Fruit fly (Drosophila melanogaster) whole organism, embryonic: ENCODE data around the gene CG9672.

Experiments used
- Atf3 ChIP-seq: fragments of 200-800 bp; sonication (Bioruptor generic); optimal IDR thresholded peaks from 3 replicates; lab custom pipeline; 2016; ENCODE audit warnings: missing biosample characterization, missing genetic modification characterization
- CG12155 ChIP-seq: fragments of 200-800 bp; sonication (Bioruptor generic); optimal IDR thresholded peaks from 3 replicates; lab custom pipeline; 2016; ENCODE audit warnings: missing biosample characterization, missing genetic modification characterization
- CG12659 ChIP-seq: fragments of 200-800 bp; sonication (Bioruptor generic); optimal IDR thresholded peaks from 3 replicates; lab custom pipeline; 2017; ENCODE audit warnings: mild to moderate bottlenecking, missing biosample characterization, missing genetic modification reagents, missing genetic modification characterization
- CG12769 ChIP-seq: fragments of 200-800 bp; sonication (Bioruptor generic); optimal IDR thresholded peaks from 2 replicates; lab custom pipeline; 2019; ENCODE audit warnings: missing biosample characterization, mild to moderate bottlenecking, missing genetic modification characterization, moderate library complexity
- CG13123 ChIP-seq: fragments of 200-800 bp; sonication (Bioruptor generic); optimal IDR thresholded peaks from 2 replicates; lab custom pipeline; 2016; ENCODE audit warnings: missing biosample characterization, missing genetic modification characterization
- CG13424 ChIP-seq: fragments of 200-800 bp; sonication (Bioruptor generic); optimal IDR thresholded peaks from 2 replicates; lab custom pipeline; 2019; ENCODE audit warnings: missing biosample characterization, mild to moderate bottlenecking, missing genetic modification characterization, moderate library complexity
- CG15479 ChIP-seq: fragments of 200-800 bp; sonication (Bioruptor generic); optimal IDR thresholded peaks from 3 replicates; lab custom pipeline; 2019; ENCODE audit warnings: missing biosample characterization, mild to moderate bottlenecking, missing genetic modification characterization, moderate library complexity
- CG1602 ChIP-seq: fragments of 200-800 bp; sonication (Bioruptor generic); optimal IDR thresholded peaks from 3 replicates; lab custom pipeline; 2016; ENCODE audit warnings: missing biosample characterization, missing genetic modification characterization
- CG17568 ChIP-seq: fragments of 200-800 bp; sonication (Bioruptor generic); optimal IDR thresholded peaks from 2 replicates; lab custom pipeline; 2018; ENCODE audit warnings: missing biosample characterization, mild to moderate bottlenecking, missing genetic modification characterization, moderate library complexity
- CG2199 ChIP-seq: fragments of 200-800 bp; sonication (Bioruptor generic); IDR thresholded peaks from 3 replicates; pipeline ENCODE4 v1.3.6; 2022; ENCODE audit warnings: missing biosample characterization, missing genetic modification characterization
- CG30020 ChIP-seq: fragments of 200-800 bp; optimal IDR thresholded peaks from 2 replicates; lab custom pipeline; 2019; ENCODE audit warnings: missing biosample characterization, mild to moderate bottlenecking, missing genetic modification characterization, moderate library complexity
- CG32767 ChIP-seq: fragments of 200-800 bp; sonication (Bioruptor generic); IDR thresholded peaks from 2 replicates; pipeline ENCODE4 v1.3.6; 2022; ENCODE audit warnings: missing biosample characterization, missing genetic modification characterization
- CG33557 ChIP-seq: fragments of 200-800 bp; sonication (Bioruptor generic); optimal IDR thresholded peaks from 2 replicates; lab custom pipeline; 2019; ENCODE audit warnings: missing biosample characterization, mild to moderate bottlenecking, missing genetic modification characterization, moderate library complexity
- CG4328 ChIP-seq: fragments of 200-800 bp; sonication (Bioruptor generic); optimal IDR thresholded peaks from 3 replicates; lab custom pipeline; 2017; ENCODE audit warnings: missing biosample characterization, missing genetic modification reagents, missing genetic modification characterization
- CG6654 ChIP-seq: fragments of 200-800 bp; sonication (Bioruptor generic); optimal IDR thresholded peaks from 2 replicates; lab custom pipeline; 2017; ENCODE audit warnings: missing biosample characterization, mild to moderate bottlenecking, missing genetic modification characterization
- CG6765 ChIP-seq: fragments of 200-800 bp; sonication (Bioruptor generic); optimal IDR thresholded peaks from 3 replicates; lab custom pipeline; 2017; ENCODE audit warnings: missing biosample characterization, mild to moderate bottlenecking, missing genetic modification characterization
- CG7357 ChIP-seq: fragments of 200-800 bp; sonication (Bioruptor generic); IDR thresholded peaks from 3 replicates; pipeline ENCODE4 v1.3.6; 2022; ENCODE audit warnings: missing biosample characterization, missing genetic modification characterization
- CG7839 ChIP-seq: fragments of 200-800 bp; sonication (Bioruptor generic); optimal IDR thresholded peaks from 3 replicates; lab custom pipeline; 2018; ENCODE audit warnings: missing biosample characterization, mild to moderate bottlenecking, missing genetic modification characterization, moderate library complexity
- CG8359 ChIP-seq: fragments of 200-800 bp; sonication (Bioruptor generic); optimal IDR thresholded peaks from 2 replicates; lab custom pipeline; 2017; ENCODE audit warnings: missing biosample characterization, mild to moderate bottlenecking, missing genetic modification characterization, borderline replicate concordance
- CrebB ChIP-seq: fragments of 200-800 bp; sonication (Bioruptor generic); optimal IDR thresholded peaks from 3 replicates; lab custom pipeline; 2018; ENCODE audit warnings: missing biosample characterization, mild to moderate bottlenecking, missing genetic modification characterization
- D19B ChIP-seq: fragments of 200-800 bp; sonication (Bioruptor generic); optimal IDR thresholded peaks from 2 replicates; lab custom pipeline; 2017; ENCODE audit warnings: missing biosample characterization, mild to moderate bottlenecking, missing genetic modification characterization
- GATAe ChIP-seq: fragments of 200-800 bp; sonication (Bioruptor generic); conservative IDR thresholded peaks from 2 replicates; pipeline ENCODE4 v1.3.6; 2022; ENCODE audit warnings: missing biosample characterization, missing genetic modification characterization
- Gsc ChIP-seq: fragments of 200-800 bp; sonication (Bioruptor generic); IDR thresholded peaks from 2 replicates; pipeline ENCODE4 v1.3.6; 2022; ENCODE audit warnings: missing biosample characterization, missing genetic modification characterization
- Med ChIP-seq: fragments of 200-800 bp; sonication (Bioruptor generic); peaks from one replicate; lab custom pipeline; 2016; ENCODE audit warnings: missing biosample characterization, missing genetic modification characterization, mild to moderate bottlenecking, inconsistent platforms, moderate library complexity
- Mrtf ChIP-seq: fragments of 200-800 bp; sonication (Bioruptor generic); IDR thresholded peaks from 3 replicates; pipeline ENCODE4 v1.3.6; 2022; ENCODE audit warnings: missing biosample characterization, missing genetic modification characterization
- NfI ChIP-seq: fragments of 200-800 bp; sonication (Bioruptor generic); optimal IDR thresholded peaks from 3 replicates; lab custom pipeline; 2018; ENCODE audit warnings: missing biosample characterization, mild to moderate bottlenecking, missing genetic modification characterization, moderate library complexity
- Scr ChIP-seq: fragments of 200-800 bp; sonication (Bioruptor generic); IDR thresholded peaks from 2 replicates; pipeline ENCODE4 v1.3.6; 2022; ENCODE audit warnings: missing biosample characterization, missing genetic modification characterization; ENCODE audit not compliant: partially characterized antibody
- Trl ChIP-seq, 3 experiments: fragments of >200 bp in 2 of 3; fragments of 200-800 bp in 1 of 3; sonication (Bioruptor generic) in 1 of 3; optimal IDR thresholded peaks; 2 replicates in 1 of 3; 3 replicates in 2 of 3; lab custom pipeline; 2016 to 2017; ENCODE audit warnings: missing biosample characterization in 1 of 3, missing genetic modification characterization in 1 of 3
- abd-A ChIP-seq: fragments of 200-800 bp; sonication (Bioruptor generic); optimal IDR thresholded peaks from 3 replicates; lab custom pipeline; 2019; ENCODE audit warnings: missing biosample characterization, mild to moderate bottlenecking, missing genetic modification characterization, moderate library complexity
- crc ChIP-seq: fragments of 200-800 bp; sonication (Bioruptor generic); optimal IDR thresholded peaks from 2 replicates; lab custom pipeline; 2016; ENCODE audit warnings: missing biosample characterization, missing genetic modification characterization
- crp ChIP-seq, 2 experiments: fragments of 200-800 bp; sonication (Bioruptor generic); optimal IDR thresholded peaks; 2 replicates in 1 of 2; 3 replicates in 1 of 2; lab custom pipeline; 2017; ENCODE audit warnings: missing biosample characterization in 2 of 2, missing genetic modification characterization in 2 of 2, mild to moderate bottlenecking in 1 of 2, moderate library complexity in 1 of 2
- cwo ChIP-seq: fragments of 200-800 bp; sonication (Bioruptor generic); optimal IDR thresholded peaks from 3 replicates; lab custom pipeline; 2017; ENCODE audit warnings: missing biosample characterization, missing genetic modification characterization, mild to moderate bottlenecking, moderate library complexity, missing genetic modification reagents
- ewg ChIP-seq: fragments of 200-800 bp; sonication (Bioruptor generic); optimal IDR thresholded peaks from 3 replicates; lab custom pipeline; 2017; ENCODE audit warnings: mild to moderate bottlenecking, missing biosample characterization, missing genetic modification reagents, missing genetic modification characterization
- gsb-n ChIP-seq: fragments of 200-800 bp; sonication (Bioruptor generic); optimal IDR thresholded peaks from 3 replicates; lab custom pipeline; 2018; ENCODE audit warnings: missing biosample characterization, mild to moderate bottlenecking, missing genetic modification characterization
- hbn ChIP-seq: fragments of 200-800 bp; sonication (Bioruptor generic); IDR thresholded peaks from 2 replicates; pipeline ENCODE4 v1.3.6; 2022; ENCODE audit warnings: missing biosample characterization, missing genetic modification characterization; ENCODE audit not compliant: partially characterized antibody
- kah ChIP-seq: fragments of 200-800 bp; sonication (Bioruptor generic); optimal IDR thresholded peaks from 2 replicates; lab custom pipeline; 2018; ENCODE audit warnings: missing biosample characterization, mild to moderate bottlenecking, missing genetic modification characterization
- lbe ChIP-seq: fragments of 200-800 bp; sonication (Bioruptor generic); optimal IDR thresholded peaks from 2 replicates; lab custom pipeline; 2016; ENCODE audit warnings: missing biosample characterization, mild to moderate bottlenecking, missing genetic modification characterization
- nerfin-2 ChIP-seq: fragments of 200-800 bp; sonication (Bioruptor generic); IDR thresholded peaks from 2 replicates; pipeline ENCODE4 v1.3.6; 2022; ENCODE audit warnings: missing biosample characterization, missing genetic modification characterization; ENCODE audit not compliant: partially characterized antibody
- row ChIP-seq: fragments of 200-800 bp; sonication (Bioruptor generic); IDR thresholded peaks from 3 replicates; pipeline ENCODE4 v1.3.6; 2022; ENCODE audit warnings: missing biosample characterization, missing genetic modification characterization
- seq ChIP-seq: fragments of 200-800 bp; sonication (Bioruptor generic); IDR thresholded peaks from 2 replicates; pipeline ENCODE4 v1.3.6; 2022; ENCODE audit warnings: missing biosample characterization, missing genetic modification characterization
- sima ChIP-seq: fragments of 200-800 bp; sonication (Bioruptor generic); optimal IDR thresholded peaks from 2 replicates; lab custom pipeline; 2016; ENCODE audit warnings: missing biosample characterization, missing genetic modification characterization
- sqz ChIP-seq: fragments of 200-800 bp; sonication (Bioruptor generic); optimal IDR thresholded peaks from 3 replicates; lab custom pipeline; 2018; ENCODE audit warnings: missing biosample characterization, mild to moderate bottlenecking, missing genetic modification characterization
- tgo ChIP-seq: fragments of 200-800 bp; sonication (Bioruptor generic); IDR thresholded peaks from 3 replicates; pipeline ENCODE4 v1.3.6; 2022; ENCODE audit warnings: missing biosample characterization, missing genetic modification characterization
- tna ChIP-seq: fragments of 200-800 bp; sonication (Bioruptor generic); IDR thresholded peaks from 2 replicates; pipeline ENCODE4 v1.3.6; 2022; ENCODE audit warnings: missing biosample characterization, missing genetic modification characterization; ENCODE audit not compliant: partially characterized antibody
- trh ChIP-seq: fragments of 200-800 bp; sonication (Bioruptor generic); optimal IDR thresholded peaks from 2 replicates; lab custom pipeline; 2016; ENCODE audit warnings: missing biosample characterization, missing genetic modification characterization
- unpg ChIP-seq: fragments of 200-800 bp; sonication (Bioruptor generic); optimal IDR thresholded peaks from 3 replicates; lab custom pipeline; 2018; ENCODE audit warnings: missing biosample characterization, mild to moderate bottlenecking, missing genetic modification characterization, moderate library complexity
- vfl ChIP-seq: fragments of 200-800 bp; sonication (Bioruptor generic); optimal IDR thresholded peaks from 2 replicates; lab custom pipeline; 2016; ENCODE audit warnings: missing biosample characterization, missing genetic modification characterization

Gene CG9672

dm6 chrX:16718169-16718723 is 11.6 kb upstream of the CG9672 start:
- TF ChIP-seq Atf3 (GFP tag; lab: Kevin White, UChicago) (no peak), tgo (GFP tag; lab: Robert Waterston, UW) (no peak), lbe (GFP tag; lab: Kevin White, UChicago) (peak; percentile 6), Mrtf (GFP tag; lab: Robert Waterston, UW) (no peak), CG17568 (no peak)

DNA sequence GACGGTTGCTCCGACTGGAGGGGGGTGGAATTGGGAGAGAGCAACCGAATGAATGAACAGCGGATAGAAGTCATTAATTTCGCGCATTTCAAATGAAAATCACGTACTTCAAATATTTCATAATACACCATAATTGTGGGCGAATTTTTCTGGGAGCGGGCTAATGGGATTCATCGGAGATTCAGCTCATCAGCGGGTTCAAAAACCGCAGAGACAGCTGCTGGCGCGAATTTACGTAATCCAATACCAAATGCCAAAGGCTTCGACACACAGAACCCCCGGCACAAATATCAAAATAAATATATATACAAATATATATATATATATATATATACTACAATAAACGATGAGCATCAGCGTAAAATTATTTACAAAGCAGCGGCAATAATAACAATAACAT is 10.0 kb upstream of the CG9672 start:
- TF ChIP-seq Med (GFP tag; lab: Kevin White, UChicago) (no peak), CG7839 (tag; lab: Kevin White, UChicago) (no peak), crc (no peak), sima (GFP tag; lab: Kevin White, UChicago) (no peak), CG32767 (GFP tag; lab: Robert Waterston, UW) (no peak), CG4328 (GFP tag; lab: Kevin White, UChicago) (no peak), sqz (no peak), CG7357 (no peak), D19B (GFP tag; lab: Kevin White, UChicago) (no peak), CG12659 (no peak), trh (GFP tag; lab: Kevin White, UChicago) (no peak), CG12155 (GFP tag; lab: Kevin White, UChicago) (no peak), CG15479 (GFP tag; lab: Kevin White, UChicago) (no peak), CG6765 (GFP tag; lab: Kevin White, UChicago) (no peak), Scr (GFP tag; lab: Robert Waterston, UW) (no peak), CG30020 (tag; lab: Kevin White, UChicago) (no peak), CG1602 (GFP tag; lab: Kevin White, UChicago) (no peak)

- no peak for TF ChIP-seq CG13123 (GFP tag; lab: Kevin White, UChicago)
- no peak for TF ChIP-seq CG2199 (GFP tag; lab: Robert Waterston, UW)
- TF ChIP-seq hbn, result no peak
- TF ChIP-seq CG8359, result no peak
- TF ChIP-seq NfI (GFP tag; lab: Kevin White, UChicago), result no peak
- TF ChIP-seq gsb-n, result no peak
- TF ChIP-seq ewg (GFP tag; lab: Kevin White, UChicago), result no peak
- TF ChIP-seq CG13424 (tag; lab: Kevin White, UChicago), result no peak
These were observed 4.3 kb upstream of the CG9672 start, which contains the start of gene CG13008 for dm6 chrX:16711003-16711402. TSS of gene CG13008 (plus strand) at chrX:16711303.

- TF ChIP-seq seq (GFP tag; lab: Robert Waterston, UW) (no peak), vfl (GFP tag; lab: Kevin White, UChicago) (no peak), CrebB (no peak), crp (GFP tag; optimal IDR thresholded peaks at IDR 0.05; lab: Kevin White, UChicago) (no peak), CG12769 (tag; lab: Kevin White, UChicago) (no peak), row (GFP tag; lab: Robert Waterston, UW) (no peak), nerfin-2 (no peak), kah (no peak), cwo (peak; percentile 62), abd-A (tag; lab: Kevin White, UChicago) (no peak), Gsc (GFP tag; lab: Robert Waterston, UW) (no peak), Trl (optimal IDR thresholded peaks at IDR 0.05; lab: Kevin White, UChicago) (no peak), Trl (GFP tag; optimal IDR thresholded peaks at IDR 0.05; lab: Kevin White, UChicago) (no peak), CG6654 (GFP tag; lab: Kevin White, UChicago) (no peak), unpg (GFP tag; lab: Kevin White, UChicago) (no peak), GATAe (GFP tag; lab: Robert Waterston, UW) (peak; percentile 64), CG33557 (GFP tag; lab: Kevin White, UChicago) (no peak), tna (no peak)
These were observed 2.9 kb downstream of the CG9672 start, which contains the start of the genes CG9673 and CG4653 for dm6 chrX:16703747-16704146. TSS of gene CG9673 (minus strand) at chrX:16703884. TSS of gene CG4653 (plus strand) at chrX:16704081.
